Worm (Caenorhabditis elegans): ENCODE results near the gene pbs-3.
A peak's percentile ranks its signal among the peaks of the same experiment; 100 is the strongest.

The pbs-3 gene

DNA sequence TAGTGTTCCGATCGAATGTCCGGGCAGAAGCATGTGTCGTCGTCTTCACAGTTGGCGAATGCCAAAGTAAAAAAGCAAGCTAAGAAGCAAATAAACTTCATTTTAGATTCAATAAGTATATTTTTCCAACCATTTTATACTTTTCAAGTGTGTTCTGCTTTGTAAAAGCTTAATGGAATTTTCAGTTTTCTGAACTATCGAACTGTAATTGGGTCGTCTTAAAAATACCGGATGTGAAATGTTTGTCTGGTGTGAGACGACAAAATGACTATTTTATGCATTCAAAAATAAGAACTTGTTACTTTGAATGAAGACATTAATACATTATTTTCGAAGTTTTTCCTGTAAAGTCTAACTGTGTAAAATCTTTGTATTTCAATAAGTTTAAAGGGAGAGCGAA is 43.4 kb upstream of the pbs-3 start, which contains the start of gene F59A6.11:
Gene F59A6.11 (minus strand): TSS at position 101 of the 400 bp plus-strand sequence.
- TF ChIP-seq daf-12 (tag; optimal IDR thresholded peaks at IDR 0.05) (no peak), lin-15B (tag; optimal IDR thresholded peaks at IDR 0.05) (no peak), nhr-67 (tag; optimal IDR thresholded peaks at IDR 0.05) (no peak), skn-1 (tag; optimal IDR thresholded peaks at IDR 0.05) (no peak), lsy-12 (tag; optimal IDR thresholded peaks at IDR 0.05) (no peak), mdl-1 (tag; optimal IDR thresholded peaks at IDR 0.05) (no peak), ama-1 (optimal IDR thresholded peaks at IDR 0.05) (no peak), ZK546.5 (tag; optimal IDR thresholded peaks at IDR 0.05) (no peak), ceh-9 (tag; optimal IDR thresholded peaks at IDR 0.05) (no peak), elt-1 (tag; optimal IDR thresholded peaks at IDR 0.05) (no peak), eor-1 (tag; optimal IDR thresholded peaks at IDR 0.05) (no peak), nhr-12 (tag; optimal IDR thresholded peaks at IDR 0.05) (no peak), nhr-11 (tag; optimal IDR thresholded peaks at IDR 0.05) (no peak), pha-4 (tag; optimal IDR thresholded peaks at IDR 0.05) (no peak), fkh-2 (tag; optimal IDR thresholded peaks at IDR 0.05) (no peak)

- peak; percentile 5 for TF ChIP-seq pha-4 (tag; optimal IDR thresholded peaks at IDR 0.05)
- TF ChIP-seq pqm-1 (tag; optimal IDR thresholded peaks at IDR 0.05), result no peak
- peak; percentile 1 for TF ChIP-seq nhr-25 (tag; optimal IDR thresholded peaks at IDR 0.05)
- peak; percentile 3 for TF ChIP-seq nfya-1 (tag; optimal IDR thresholded peaks at IDR 0.05; ENCODE audit: insufficient read depth)
- no peak for TF ChIP-seq ceh-16 (tag; optimal IDR thresholded peaks at IDR 0.05)
Observed at ce11 chrII:4994939-4995338, 39.7 kb upstream of the pbs-3 start, which contains the start of gene rnh-1.0. Gene rnh-1.0, plus strand, starts transcription at chrII:4995327.

- no peak for TF ChIP-seq fkh-10 (GFP tag; optimal IDR thresholded peaks at IDR 0.05)
- no peak for TF ChIP-seq elt-1 (tag; optimal IDR thresholded peaks at IDR 0.05)
- TF ChIP-seq pha-4 (tag; optimal IDR thresholded peaks at IDR 0.05), result peak; percentile 64
- no peak for TF ChIP-seq nhr-43 (tag; optimal IDR thresholded peaks at IDR 0.05; ENCODE audit: poor library complexity, severe bottlenecking)
- no peak for TF ChIP-seq fos-1 (tag; optimal IDR thresholded peaks at IDR 0.05)
- TF ChIP-seq nhr-237 (tag; optimal IDR thresholded peaks at IDR 0.05), result no peak
- TF ChIP-seq nhr-77 (tag; optimal IDR thresholded peaks at IDR 0.05), result no peak
- no peak for TF ChIP-seq ztf-4 (tag; optimal IDR thresholded peaks at IDR 0.05)
- TF ChIP-seq nfya-1 (tag; optimal IDR thresholded peaks at IDR 0.05; ENCODE audit: insufficient read depth), result peak; percentile 70
- TF ChIP-seq ceh-82 (tag; optimal IDR thresholded peaks at IDR 0.05), result no peak
- TF ChIP-seq nhr-23 (tag; optimal IDR thresholded peaks at IDR 0.05), result no peak
- no peak for TF ChIP-seq unc-39 (tag; optimal IDR thresholded peaks at IDR 0.05)
- TF ChIP-seq lin-39 (tag; optimal IDR thresholded peaks at IDR 0.05), result no peak
- no peak for TF ChIP-seq ceh-9 (tag; optimal IDR thresholded peaks at IDR 0.05)
- no peak for TF ChIP-seq nhr-76 (tag; optimal IDR thresholded peaks at IDR 0.05)
- TF ChIP-seq snpc-4 (tag; optimal IDR thresholded peaks at IDR 0.05), result peak; percentile 74
- peak; percentile 73 for TF ChIP-seq lin-15B (tag; optimal IDR thresholded peaks at IDR 0.05)
- no peak for TF ChIP-seq nhr-11 (tag; optimal IDR thresholded peaks at IDR 0.05)
- no peak for TF ChIP-seq ceh-16 (tag; optimal IDR thresholded peaks at IDR 0.05)
- TF ChIP-seq elt-2 (tag; optimal IDR thresholded peaks at IDR 0.05), result peak; percentile 38
- TF ChIP-seq egl-27 (tag; optimal IDR thresholded peaks at IDR 0.05), result no peak
- TF ChIP-seq aly-2 (tag; optimal IDR thresholded peaks at IDR 0.05), result no peak
- TF ChIP-seq nhr-25 (tag; optimal IDR thresholded peaks at IDR 0.05), result peak; percentile 35
- TF ChIP-seq hmg-11 (tag; optimal IDR thresholded peaks at IDR 0.05), result peak; percentile 80
- no peak for TF ChIP-seq elt-3 (tag; optimal IDR thresholded peaks at IDR 0.05)
Observed at ce11 chrII:4993530-4994192, 38.4 kb upstream of the pbs-3 start, which contains the start of the genes eif-1 and vps-24. Gene eif-1, minus strand, starts transcription at chrII:4993580. Gene vps-24, plus strand, starts transcription at chrII:4993998.

ce11 chrII:4992977-4993376 is 37.8 kb upstream of the pbs-3 start, which contains the start of gene pigb-1:
Gene pigb-1, minus strand, starts transcription at chrII:4993077.
- TF ChIP-seq nhr-12 (tag; optimal IDR thresholded peaks at IDR 0.05) (no peak), nhr-25 (tag; optimal IDR thresholded peaks at IDR 0.05) (no peak), ZK546.5 (tag; optimal IDR thresholded peaks at IDR 0.05) (no peak), elt-2 (tag; optimal IDR thresholded peaks at IDR 0.05) (no peak), aly-2 (tag; optimal IDR thresholded peaks at IDR 0.05) (no peak), nhr-67 (tag; optimal IDR thresholded peaks at IDR 0.05) (no peak), daf-12 (tag; optimal IDR thresholded peaks at IDR 0.05) (no peak), zag-1 (tag; optimal IDR thresholded peaks at IDR 0.05) (no peak), nfya-1 (tag; optimal IDR thresholded peaks at IDR 0.05; ENCODE audit: insufficient read depth) (no peak), nhr-23 (tag; optimal IDR thresholded peaks at IDR 0.05) (no peak), tbx-2 (tag; optimal IDR thresholded peaks at IDR 0.05) (no peak), ceh-82 (tag; optimal IDR thresholded peaks at IDR 0.05) (no peak), lin-15B (tag; optimal IDR thresholded peaks at IDR 0.05) (no peak), egl-5 (tag; optimal IDR thresholded peaks at IDR 0.05) (no peak), hmg-11 (tag; optimal IDR thresholded peaks at IDR 0.05) (no peak), elt-3 (tag; optimal IDR thresholded peaks at IDR 0.05) (no peak)
